Fruit fly (Drosophila melanogaster): Measurements from ENCODE around the gene Sem1.

The Sem1 gene

dm6 chr2L:7104195-7104971, 40.6 kb downstream of the Sem1 start:
- no peak for TF ChIP-seq CG1620 (GFP tag; optimal IDR thresholded peaks at IDR 0.05)
- TF ChIP-seq CG12768 (GFP tag; optimal IDR thresholded peaks at IDR 0.05), result no peak
- no peak for TF ChIP-seq Hr96 (GFP tag; optimal IDR thresholded peaks at IDR 0.05)
- TF ChIP-seq cnc (optimal IDR thresholded peaks at IDR 0.05), result no peak
- no peak for TF ChIP-seq bab1 (GFP tag; optimal IDR thresholded peaks at IDR 0.05)
- no peak for TF ChIP-seq toe (GFP tag; optimal IDR thresholded peaks at IDR 0.05)
- TF ChIP-seq pad (GFP tag; optimal IDR thresholded peaks at IDR 0.05), result no peak
- no peak for TF ChIP-seq Mnt (GFP tag; optimal IDR thresholded peaks at IDR 0.05)
- TF ChIP-seq Clk (GFP tag; optimal IDR thresholded peaks at IDR 0.05), result no peak

dm6 chr2L:7106289-7106961, 42.6 kb downstream of the Sem1 start:
- TF ChIP-seq cnc (optimal IDR thresholded peaks at IDR 0.05) (no peak), Clk (GFP tag; optimal IDR thresholded peaks at IDR 0.05) (no peak), CG1620 (GFP tag; optimal IDR thresholded peaks at IDR 0.05) (no peak), Crg-1 (GFP tag; optimal IDR thresholded peaks at IDR 0.05) (no peak), Mnt (GFP tag; optimal IDR thresholded peaks at IDR 0.05) (no peak), tj (GFP tag; optimal IDR thresholded peaks at IDR 0.05) (no peak), CG7101 (tag; optimal IDR thresholded peaks at IDR 0.05) (no peak), CG11617 (GFP tag; optimal IDR thresholded peaks at IDR 0.05) (no peak), bab1 (GFP tag; optimal IDR thresholded peaks at IDR 0.05) (no peak), kay (GFP tag; ENCODE audit: borderline replicate concordance) (no peak), CG7045 (GFP tag; optimal IDR thresholded peaks at IDR 0.05) (no peak), pad (GFP tag; optimal IDR thresholded peaks at IDR 0.05) (no peak), toe (GFP tag; optimal IDR thresholded peaks at IDR 0.05) (no peak), Hr96 (GFP tag; optimal IDR thresholded peaks at IDR 0.05) (no peak), ovo (GFP tag; optimal IDR thresholded peaks at IDR 0.05) (no peak), CG14711 (tag; optimal IDR thresholded peaks at IDR 0.05) (no peak), CG5204 (GFP tag; optimal IDR thresholded peaks at IDR 0.05) (no peak)

- TF ChIP-seq Crg-1 (GFP tag; optimal IDR thresholded peaks at IDR 0.05), result no peak
- no peak for TF ChIP-seq kay (GFP tag; ENCODE audit: borderline replicate concordance)
- TF ChIP-seq toe (GFP tag; optimal IDR thresholded peaks at IDR 0.05), result no peak
- TF ChIP-seq Clk (GFP tag; optimal IDR thresholded peaks at IDR 0.05), result no peak
- no peak for TF ChIP-seq CG11617 (GFP tag; optimal IDR thresholded peaks at IDR 0.05)
- TF ChIP-seq CG12768 (GFP tag; optimal IDR thresholded peaks at IDR 0.05), result no peak
- TF ChIP-seq cnc (optimal IDR thresholded peaks at IDR 0.05), result no peak
Observed at dm6 chr2L:7107890-7108289, 44.1 kb downstream of the Sem1 start.

- TF ChIP-seq cic (GFP tag; optimal IDR thresholded peaks at IDR 0.05), result no peak
- no peak for TF ChIP-seq Mnt (GFP tag; optimal IDR thresholded peaks at IDR 0.05)
- no peak for TF ChIP-seq CG33017 (tag; optimal IDR thresholded peaks at IDR 0.05)
- no peak for TF ChIP-seq pad (GFP tag; optimal IDR thresholded peaks at IDR 0.05)
- no peak for TF ChIP-seq Clk (GFP tag; optimal IDR thresholded peaks at IDR 0.05)
- no peak for TF ChIP-seq ovo (GFP tag; optimal IDR thresholded peaks at IDR 0.05)
- no peak for TF ChIP-seq toe (GFP tag; optimal IDR thresholded peaks at IDR 0.05)
Observed at dm6 chr2L:7110318-7110717, 46.5 kb downstream of the Sem1 start.

All from whole organism, adult.